Fruit fly (Drosophila melanogaster): ENCODE measurements around the gene Tpi.

DNA sequence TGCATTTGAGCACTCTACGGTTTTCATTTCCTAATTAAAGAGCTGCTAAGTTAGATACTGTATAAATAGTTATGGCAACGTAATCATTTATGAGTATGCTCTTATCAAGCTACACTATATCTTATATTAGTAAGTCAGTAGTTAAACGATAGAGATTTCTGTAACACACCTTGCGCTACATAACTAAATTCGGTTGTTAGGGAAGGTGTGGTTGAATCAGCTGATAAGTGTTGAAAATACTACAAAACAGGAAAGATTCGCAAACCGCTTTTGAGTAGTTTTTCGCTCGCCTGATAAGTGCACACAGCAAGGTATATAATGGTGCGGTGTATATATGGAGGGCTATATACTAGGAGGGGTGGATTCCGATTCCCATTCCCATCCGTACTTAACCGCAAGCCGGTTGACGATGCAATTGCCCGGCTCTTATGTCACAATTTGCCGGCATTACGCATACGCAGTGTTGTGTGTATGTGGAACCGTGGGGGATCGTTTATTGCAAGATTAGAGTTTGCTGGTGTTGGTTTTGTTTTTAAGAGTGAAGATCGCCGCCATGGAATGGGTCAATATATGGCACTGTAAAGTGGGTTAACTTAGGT, 29.4 kb downstream of the Tpi start:
- no peak for TF ChIP-seq amos (GFP tag; IDR thresholded peaks at IDR 0.05; ENCODE audit: partially characterized antibody)
- TF ChIP-seq Ptx1 (GFP tag; IDR thresholded peaks at IDR 0.05): no peak
- TF ChIP-seq CG3163 (GFP tag; optimal IDR thresholded peaks at IDR 0.05): no peak
- TF ChIP-seq esg (GFP tag; conservative IDR thresholded peaks at IDR 0.05): no peak
- TF ChIP-seq abd-A (tag; optimal IDR thresholded peaks at IDR 0.05): no peak
- TF ChIP-seq TFAM (GFP tag; optimal IDR thresholded peaks at IDR 0.05): no peak
- no peak for TF ChIP-seq sens-2 (GFP tag; IDR thresholded peaks at IDR 0.05)
